Worm (Caenorhabditis elegans) whole organism, late embryonic: ENCODE measurements around the gene C23G10.10.

Source experiments
- F13H6.1 ChIP-seq: sonication (generic microtip); optimal IDR thresholded peaks from 2 replicates; lab custom pipeline; 2016; ENCODE audit warnings: missing genetic modification characterization, missing compliant biosample characterization
- dmd-4 ChIP-seq: sonication (generic microtip); optimal IDR thresholded peaks from 2 replicates; lab custom pipeline; 2016; ENCODE audit warnings: borderline replicate concordance, missing genetic modification characterization, missing compliant biosample characterization
- lin-11 ChIP-seq: fragments of 200-800 bp; sonication (Bioruptor generic); optimal IDR thresholded peaks from 2 replicates; lab custom pipeline; 2018; ENCODE audit warnings: mild to moderate bottlenecking, missing genetic modification characterization, missing compliant biosample characterization
- nfya-1 ChIP-seq: sonication (generic microtip); optimal IDR thresholded peaks from 2 replicates; lab custom pipeline; 2017; ENCODE audit warnings: missing genetic modification characterization, mild to moderate bottlenecking, missing compliant biosample characterization, antibody characterized with exemption, moderate library complexity
- ztf-16 ChIP-seq: sonication (generic microtip); optimal IDR thresholded peaks from 2 replicates; lab custom pipeline; 2017; ENCODE audit warnings: missing genetic modification characterization, missing compliant biosample characterization

- TF ChIP-seq F13H6.1 (tag; lab: Kevin White, UChicago), result no peak
- no peak for TF ChIP-seq ztf-16
- TF ChIP-seq nfya-1 (tag; lab: Kevin White, UChicago), result no peak
- no peak for TF ChIP-seq dmd-4 (tag; lab: Kevin White, UChicago)
- no peak for TF ChIP-seq lin-11 (tag; lab: Kevin White, UChicago)
These were observed 6.8 kb downstream of the C23G10.10 start for ce11 chrIII:6207046-6207445.
